Worm (Caenorhabditis elegans) whole organism, early embryonic: ENCODE data around the gene aqp-10.

Experiments
- B0310.2 ChIP-seq: sonication (generic microtip); optimal IDR thresholded peaks from 2 replicates; lab custom pipeline; 2016; ENCODE audit warnings: mild to moderate bottlenecking, missing genetic modification characterization, missing compliant biosample characterization
- ama-1 ChIP-seq: fragments of 150-350 bp; optimal IDR thresholded peaks from 2 replicates; lab custom pipeline; 2014
- hnd-1 ChIP-seq: sonication (generic microtip); optimal IDR thresholded peaks from 2 replicates; lab custom pipeline; 2016; ENCODE audit warnings: missing genetic modification characterization, missing compliant biosample characterization
- tbx-11 ChIP-seq: fragments of 200-800 bp; sonication (Bioruptor generic); IDR thresholded peaks from 2 replicates; pipeline ENCODE4 v1.3.6; 2022; ENCODE audit warnings: missing genetic modification characterization, missing compliant biosample characterization

DNA sequence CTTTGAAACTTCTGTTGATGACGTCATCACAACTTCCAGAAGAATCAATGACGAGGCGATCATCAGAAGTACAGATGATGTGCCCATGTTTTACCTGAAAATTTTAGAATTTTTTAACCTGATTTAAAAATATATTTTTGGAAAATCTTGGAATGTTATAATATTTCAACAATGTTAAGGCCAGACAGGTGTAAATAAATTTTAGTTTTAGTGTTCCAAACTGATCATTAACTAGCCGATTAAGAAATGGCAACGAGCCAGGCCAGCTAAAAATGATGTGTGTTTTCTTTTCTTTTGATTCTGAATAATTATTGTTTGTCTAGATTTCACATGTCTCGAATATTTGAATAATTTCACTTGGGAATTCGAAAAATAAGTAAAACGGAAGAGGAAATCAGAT lies 6.1 kb upstream of the aqp-10 start, which contains the start of gene T10B9.9:
- no peak for TF ChIP-seq tbx-11 (GFP tag; lab: Robert Waterston, UW)
- no peak for TF ChIP-seq ama-1
- no peak for TF ChIP-seq hnd-1
- no peak for TF ChIP-seq B0310.2 (tag; lab: Kevin White, UChicago)
